Fruit fly (Drosophila melanogaster) whole organism, embryonic: ENCODE results near the gene kri.

ENCODE experiments used
- ATbp ChIP-seq: fragments of 200-800 bp; sonication (Bioruptor generic); optimal IDR thresholded peaks from 2 replicates; lab custom pipeline; 2017; ENCODE audit warnings: missing biosample characterization, mild to moderate bottlenecking, missing genetic modification characterization, missing genetic modification reagents
- Abd-B ChIP-seq: fragments of 200-800 bp; sonication (Bioruptor generic); optimal IDR thresholded peaks from 2 replicates; lab custom pipeline; 2018; ENCODE audit warnings: missing biosample characterization, mild to moderate bottlenecking, missing genetic modification characterization, moderate library complexity
- Aef1 ChIP-seq: fragments of 200-800 bp; sonication (Bioruptor generic); IDR thresholded peaks from 3 replicates; pipeline ENCODE4 v1.3.6; 2022; ENCODE audit warnings: missing biosample characterization, missing genetic modification characterization
- Bteb2 ChIP-seq: fragments of 200-800 bp; sonication (Bioruptor generic); optimal IDR thresholded peaks from 2 replicates; lab custom pipeline; 2016; ENCODE audit warnings: missing biosample characterization, missing genetic modification characterization
- CG1024 ChIP-seq: fragments of 200-800 bp; sonication (Bioruptor generic); IDR thresholded peaks from 2 replicates; pipeline ENCODE4 v1.3.6; 2022; ENCODE audit warnings: missing biosample characterization, missing genetic modification characterization
- CG10431 ChIP-seq: fragments of 200-800 bp; sonication (Bioruptor generic); optimal IDR thresholded peaks from 3 replicates; lab custom pipeline; 2018; ENCODE audit warnings: missing biosample characterization, mild to moderate bottlenecking, missing genetic modification characterization
- CG12071 ChIP-seq: fragments of 200-800 bp; sonication (Bioruptor generic); optimal IDR thresholded peaks from 3 replicates; lab custom pipeline; 2018; ENCODE audit warnings: missing biosample characterization, mild to moderate bottlenecking, missing genetic modification characterization
- CG13424 ChIP-seq: fragments of 200-800 bp; sonication (Bioruptor generic); optimal IDR thresholded peaks from 2 replicates; lab custom pipeline; 2019; ENCODE audit warnings: missing biosample characterization, mild to moderate bottlenecking, missing genetic modification characterization, moderate library complexity
- CG15011 ChIP-seq: fragments of 200-800 bp; sonication (Bioruptor generic); optimal IDR thresholded peaks from 3 replicates; lab custom pipeline; 2018; ENCODE audit warnings: missing biosample characterization, mild to moderate bottlenecking, missing genetic modification characterization
- CG15696 ChIP-seq: fragments of 200-800 bp; sonication (Bioruptor generic); optimal IDR thresholded peaks from 2 replicates; lab custom pipeline; 2019; ENCODE audit warnings: missing biosample characterization, mild to moderate bottlenecking, missing genetic modification characterization, moderate library complexity
- CG17359 ChIP-seq: fragments of 200-800 bp; sonication (Bioruptor generic); optimal IDR thresholded peaks from 3 replicates; lab custom pipeline; 2018; ENCODE audit warnings: missing biosample characterization, mild to moderate bottlenecking, missing genetic modification characterization, moderate library complexity
- CG2678 ChIP-seq: fragments of 200-800 bp; sonication (Bioruptor generic); optimal IDR thresholded peaks from 3 replicates; lab custom pipeline; 2019; ENCODE audit warnings: missing biosample characterization, mild to moderate bottlenecking, missing genetic modification characterization, moderate library complexity
- CG2875 ChIP-seq: fragments of 200-800 bp; sonication (Bioruptor generic); optimal IDR thresholded peaks from 2 replicates; lab custom pipeline; 2017; ENCODE audit warnings: missing biosample characterization, mild to moderate bottlenecking, missing genetic modification characterization, missing genetic modification reagents
- CG30020 ChIP-seq: fragments of 200-800 bp; optimal IDR thresholded peaks from 2 replicates; lab custom pipeline; 2019; ENCODE audit warnings: missing biosample characterization, mild to moderate bottlenecking, missing genetic modification characterization, moderate library complexity
- CG3163 ChIP-seq: fragments of 200-800 bp; sonication (Bioruptor generic); optimal IDR thresholded peaks from 3 replicates; lab custom pipeline; 2016; ENCODE audit warnings: missing biosample characterization, missing genetic modification characterization
- CG33557 ChIP-seq: fragments of 200-800 bp; sonication (Bioruptor generic); optimal IDR thresholded peaks from 2 replicates; lab custom pipeline; 2019; ENCODE audit warnings: missing biosample characterization, mild to moderate bottlenecking, missing genetic modification characterization, moderate library complexity
- CG3995 ChIP-seq: fragments of 200-800 bp; sonication (Bioruptor generic); optimal IDR thresholded peaks from 3 replicates; lab custom pipeline; 2016; ENCODE audit warnings: missing biosample characterization, missing genetic modification characterization
- CG5953 ChIP-seq: fragments of 200-800 bp; sonication (Bioruptor generic); IDR thresholded peaks from 2 replicates; pipeline ENCODE4 v1.3.6; 2022; ENCODE audit warnings: missing biosample characterization, missing genetic modification characterization
- CG9876 ChIP-seq: fragments of 200-800 bp; sonication (Bioruptor generic); optimal IDR thresholded peaks from 2 replicates; lab custom pipeline; 2016; ENCODE audit warnings: missing biosample characterization, missing genetic modification characterization
- Dip3 ChIP-seq: fragments of 200-800 bp; sonication (Bioruptor generic); optimal IDR thresholded peaks from 3 replicates; lab custom pipeline; 2016; ENCODE audit warnings: missing biosample characterization, missing genetic modification characterization
- H15 ChIP-seq: fragments of 200-800 bp; sonication (Bioruptor generic); IDR thresholded peaks from 3 replicates; pipeline ENCODE4 v1.3.6; 2022; ENCODE audit warnings: missing biosample characterization, missing genetic modification characterization
- Kr ChIP-seq: fragments of 200-800 bp; sonication (Bioruptor generic); optimal IDR thresholded peaks from 2 replicates; lab custom pipeline; 2017; ENCODE audit warnings: missing biosample characterization, mild to moderate bottlenecking, missing genetic modification characterization
- Max ChIP-seq: fragments of 200-800 bp; sonication (Bioruptor generic); optimal IDR thresholded peaks from 2 replicates; lab custom pipeline; 2016; ENCODE audit warnings: missing biosample characterization, mild to moderate bottlenecking, missing genetic modification characterization
- Nf-YA ChIP-seq: fragments of 200-800 bp; sonication (Bioruptor generic); IDR thresholded peaks from 2 replicates; pipeline ENCODE4 v1.3.6; 2022; ENCODE audit warnings: missing biosample characterization, missing genetic modification characterization
- Oli ChIP-seq: fragments of 200-800 bp; sonication (Bioruptor generic); optimal IDR thresholded peaks from 2 replicates; lab custom pipeline; 2018; ENCODE audit warnings: missing biosample characterization, mild to moderate bottlenecking, missing genetic modification characterization, moderate library complexity
- Ssrp ChIP-seq: fragments of 200-800 bp; sonication (Bioruptor generic); optimal IDR thresholded peaks from 2 replicates; lab custom pipeline; 2018; ENCODE audit warnings: missing biosample characterization, mild to moderate bottlenecking, missing genetic modification characterization, moderate library complexity
- Trl ChIP-seq, 3 experiments: fragments of >200 bp in 2 of 3; fragments of 200-800 bp in 1 of 3; sonication (Bioruptor generic) in 1 of 3; optimal IDR thresholded peaks; 2 replicates in 1 of 3; 3 replicates in 2 of 3; lab custom pipeline; 2016 to 2017; ENCODE audit warnings: missing biosample characterization in 1 of 3, missing genetic modification characterization in 1 of 3
- Usf ChIP-seq: fragments of 200-800 bp; sonication (Bioruptor generic); optimal IDR thresholded peaks from 2 replicates; lab custom pipeline; 2017; ENCODE audit warnings: missing genotype, missing biosample characterization, missing genetic modification characterization
- abd-A ChIP-seq: fragments of 200-800 bp; sonication (Bioruptor generic); optimal IDR thresholded peaks from 3 replicates; lab custom pipeline; 2019; ENCODE audit warnings: missing biosample characterization, mild to moderate bottlenecking, missing genetic modification characterization, moderate library complexity
- ara ChIP-seq: fragments of 200-800 bp; sonication (Bioruptor generic); IDR thresholded peaks from 2 replicates; pipeline ENCODE4 v1.3.6; 2022; ENCODE audit warnings: missing biosample characterization, missing genetic modification characterization
- ash1 ChIP-seq: fragments of 200-800 bp; sonication (Bioruptor generic); optimal IDR thresholded peaks from 2 replicates; lab custom pipeline; 2018; ENCODE audit warnings: missing biosample characterization, mild to moderate bottlenecking, missing genetic modification characterization
- ci ChIP-seq: fragments of 200-800 bp; sonication (Bioruptor generic); IDR thresholded peaks from 3 replicates; pipeline ENCODE4 v1.3.6; 2022; ENCODE audit warnings: missing biosample characterization, missing genetic modification characterization
- ewg ChIP-seq: fragments of 200-800 bp; sonication (Bioruptor generic); optimal IDR thresholded peaks from 3 replicates; lab custom pipeline; 2017; ENCODE audit warnings: mild to moderate bottlenecking, missing biosample characterization, missing genetic modification reagents, missing genetic modification characterization
- exex ChIP-seq: fragments of 200-800 bp; sonication (Bioruptor generic); optimal IDR thresholded peaks from 4 replicates; lab custom pipeline; 2018; ENCODE audit warnings: missing biosample characterization, mild to moderate bottlenecking, missing genetic modification characterization, moderate library complexity
- eyg ChIP-seq: fragments of 200-800 bp; sonication (Bioruptor generic); optimal IDR thresholded peaks from 3 replicates; lab custom pipeline; 2016; ENCODE audit warnings: missing biosample characterization, missing genetic modification characterization
- h ChIP-seq: fragments of >200 bp; optimal IDR thresholded peaks from 2 replicates; lab custom pipeline; 2017
- insv ChIP-seq, 2 experiments: fragments of 200-800 bp; sonication (Bioruptor generic); optimal IDR thresholded peaks; 3 replicates each; lab custom pipeline; 2016 to 2018; ENCODE audit warnings: missing biosample characterization in 2 of 2, missing genetic modification characterization in 2 of 2
- inv ChIP-seq: fragments of 200-800 bp; sonication (Bioruptor generic); IDR thresholded peaks from 2 replicates; pipeline ENCODE4 v1.3.6; 2022; ENCODE audit warnings: missing biosample characterization, missing genetic modification characterization; ENCODE audit not compliant: partially characterized antibody
- jing ChIP-seq: fragments of 200-800 bp; sonication (Bioruptor generic); optimal IDR thresholded peaks from 2 replicates; lab custom pipeline; 2018; ENCODE audit warnings: missing biosample characterization, mild to moderate bottlenecking, missing genetic modification characterization
- nerfin-2 ChIP-seq: fragments of 200-800 bp; sonication (Bioruptor generic); IDR thresholded peaks from 2 replicates; pipeline ENCODE4 v1.3.6; 2022; ENCODE audit warnings: missing biosample characterization, missing genetic modification characterization; ENCODE audit not compliant: partially characterized antibody
- odd ChIP-seq: fragments of 200-800 bp; sonication (Bioruptor generic); optimal IDR thresholded peaks from 2 replicates; lab custom pipeline; 2017; ENCODE audit warnings: missing biosample characterization, mild to moderate bottlenecking, missing genetic modification characterization
- pan ChIP-seq, 4 experiments: fragments of >200 bp in 3 of 4; fragments of 200-800 bp in 1 of 4; sonication (Bioruptor generic) in 1 of 4; optimal IDR thresholded peaks in 3 of 4; IDR thresholded peaks in 1 of 4; 2 replicates each; pipeline versions ENCODE4 v1.3.6 to Lab custom; 2017 to 2022; ENCODE audit warnings: missing biosample characterization in 2 of 4, missing genetic modification characterization in 2 of 4, mixed read lengths in 1 of 4
- pum ChIP-seq: fragments of 200-800 bp; sonication (Bioruptor generic); optimal IDR thresholded peaks from 2 replicates; lab custom pipeline; 2016; ENCODE audit warnings: missing biosample characterization, missing genetic modification characterization
- row ChIP-seq: fragments of 200-800 bp; sonication (Bioruptor generic); IDR thresholded peaks from 3 replicates; pipeline ENCODE4 v1.3.6; 2022; ENCODE audit warnings: missing biosample characterization, missing genetic modification characterization
- stc ChIP-seq: fragments of 200-800 bp; sonication (Bioruptor generic); IDR thresholded peaks from 2 replicates; pipeline ENCODE4 v1.3.6; 2022; ENCODE audit warnings: missing biosample characterization, missing genetic modification characterization
- unc-4 ChIP-seq: fragments of 200-800 bp; sonication (Bioruptor generic); IDR thresholded peaks from 2 replicates; pipeline ENCODE4 v1.3.6; 2022; ENCODE audit warnings: missing biosample characterization, missing genetic modification characterization; ENCODE audit not compliant: partially characterized antibody
- vnd ChIP-seq: fragments of 200-800 bp; sonication (Bioruptor generic); IDR thresholded peaks from 3 replicates; pipeline ENCODE4 v1.3.6; 2022; ENCODE audit warnings: missing biosample characterization, missing genetic modification characterization; ENCODE audit not compliant: partially characterized antibody
- zen ChIP-seq: fragments of 200-800 bp; sonication (Bioruptor generic); optimal IDR thresholded peaks from 3 replicates; lab custom pipeline; 2018; ENCODE audit warnings: missing biosample characterization, mild to moderate bottlenecking, missing genetic modification characterization, moderate library complexity

kri gene

dm6 chr3L:5823763-5824445 lies 13.1 kb downstream of the kri start (continued):
- TF ChIP-seq exex (peak; percentile 40), CG5953 (peak; percentile 67; the same call in 1 of the 2 replicates), CG17359 (tag; lab: Kevin White, UChicago) (peak; percentile 93), ewg (GFP tag; lab: Kevin White, UChicago) (peak; percentile 76), CG30020 (tag; lab: Kevin White, UChicago) (no peak), CG1024 (GFP tag; lab: Robert Waterston, UW) (peak; percentile 65; the same call in 1 of the 2 replicates), eyg (GFP tag; lab: Kevin White, UChicago) (peak; percentile 69), pan (optimal IDR thresholded peaks at IDR 0.05; lab: Kevin White, UChicago) (no peak), pan (GFP tag; optimal IDR thresholded peaks at IDR 0.05 in 1 of 2, IDR thresholded peaks at IDR 0.05 in 1 of 2) (peak in 1 of 2 experiments; percentile 30), ci (peak; percentile 90), CG15011 (GFP tag; lab: Kevin White, UChicago) (peak; percentile 78), jing (peak; percentile 77), Trl (optimal IDR thresholded peaks at IDR 0.05; lab: Kevin White, UChicago) (no peak), Trl (GFP tag; optimal IDR thresholded peaks at IDR 0.05; lab: Kevin White, UChicago) (peak; percentile 89), CG10431 (GFP tag; lab: Kevin White, UChicago) (peak; percentile 79), unc-4 (no peak), Nf-YA (GFP tag; lab: Robert Waterston, UW) (peak; percentile 68), CG9876 (GFP tag; lab: Kevin White, UChicago) (peak; percentile 80), CG13424 (tag; lab: Kevin White, UChicago) (peak; percentile 68), Max (GFP tag; lab: Kevin White, UChicago) (peak; percentile 75), stc (GFP tag; lab: Robert Waterston, UW) (peak; percentile 47; the same call in 1 of the 2 replicates), ara (GFP tag; lab: Robert Waterston, UW) (peak; percentile 88), CG12071 (GFP tag; lab: Kevin White, UChicago) (peak; percentile 93), inv (GFP tag; lab: Robert Waterston, UW) (no peak), Oli (tag; lab: Kevin White, UChicago) (peak; percentile 67), nerfin-2 (no peak), vnd (GFP tag; lab: Robert Waterston, UW) (no peak), Bteb2 (GFP tag; lab: Kevin White, UChicago) (peak; percentile 53), row (peak; percentile 36; the same call in 1 of the 3 replicates), insv (GFP tag; optimal IDR thresholded peaks at IDR 0.05; lab: Kevin White, UChicago) (peak in 1 of 2 experiments; percentile 11), h (lab: Kevin White, UChicago) (no peak), Abd-B (GFP tag; lab: Kevin White, UChicago) (peak; percentile 13), CG3163 (GFP tag; lab: Kevin White, UChicago) (peak; percentile 80), zen (tag; lab: Kevin White, UChicago) (peak; percentile 67), CG2678 (peak; percentile 90), ATbp (GFP tag; lab: Kevin White, UChicago) (peak; percentile 96), Ssrp (peak; percentile 47), ash1 (GFP tag; lab: Kevin White, UChicago) (peak; percentile 49), abd-A (tag; lab: Kevin White, UChicago) (no peak), pum (GFP tag; lab: Kevin White, UChicago) (peak; percentile 75), Aef1 (GFP tag; lab: Robert Waterston, UW) (peak; percentile 28; the same call in 1 of the 3 replicates), CG15696 (peak; percentile 90), odd (peak; percentile 85), Dip3 (GFP tag; lab: Kevin White, UChicago) (no peak), Usf (peak; percentile 66), CG2875 (GFP tag; lab: Kevin White, UChicago) (peak; percentile 93), Kr (GFP tag; lab: Kevin White, UChicago) (peak; percentile 98), CG3995 (GFP tag; lab: Kevin White, UChicago) (no peak), CG33557 (GFP tag; lab: Kevin White, UChicago) (peak; percentile 83), H15 (GFP tag; lab: Robert Waterston, UW) (no peak)
